Worm (Caenorhabditis elegans) whole organism, L4/young adult: ENCODE measurements around the gene nas-38.
A peak's percentile ranks its signal among the peaks of the same experiment; 100 is the strongest.

ENCODE experiments used
- W03F9.2 ChIP-seq: fragments of 150-350 bp; optimal IDR thresholded peaks from 2 replicates; lab custom pipeline; 2014; ENCODE audit warnings: missing biosample characterization, missing genetic modification characterization
- dao-5 ChIP-seq: sonication (generic microtip); optimal IDR thresholded peaks from 2 replicates; lab custom pipeline; 2016; ENCODE audit warnings: missing genotype, missing genetic modification characterization, moderate library complexity, missing compliant biosample characterization
- him-1 ChIP-seq: sonication (generic microtip); optimal IDR thresholded peaks from 2 replicates; lab custom pipeline; 2016; ENCODE audit warnings: missing genotype, missing genetic modification reagents, missing genetic modification characterization, missing compliant biosample characterization

The nas-38 gene

ce11 chrX:599476-599875 is 41.5 kb downstream of the nas-38 start, which contains the start of gene F13C5.3:
Gene F13C5.3, minus strand, starts transcription at chrX:599576.
- no peak for TF ChIP-seq dao-5 (tag; lab: Kevin White, UChicago)
- no peak for TF ChIP-seq W03F9.2 (tag; lab: Kevin White, UChicago)
- TF ChIP-seq him-1 (tag; lab: Kevin White, UChicago), result no peak

- TF ChIP-seq dao-5 (tag; lab: Kevin White, UChicago), result no peak
- TF ChIP-seq him-1 (tag; lab: Kevin White, UChicago), result no peak
These were observed 42.7 kb downstream of the nas-38 start for ce11 chrX:600671-601070.

ce11 chrX:601340-601757 is 43.4 kb downstream of the nas-38 start:
- no peak for TF ChIP-seq dao-5 (tag; lab: Kevin White, UChicago)
- peak; percentile 27 for TF ChIP-seq him-1 (tag; lab: Kevin White, UChicago)
- TF ChIP-seq W03F9.2 (tag; lab: Kevin White, UChicago), result no peak

ce11 chrX:601860-602259 is 43.9 kb downstream of the nas-38 start, which contains the start of gene F13C5.1:
Gene F13C5.1, plus strand, starts transcription at chrX:602160.
- TF ChIP-seq dao-5 (tag; lab: Kevin White, UChicago) (no peak), him-1 (tag; lab: Kevin White, UChicago) (no peak), W03F9.2 (tag; lab: Kevin White, UChicago) (no peak)

ce11 chrX:608392-608791 is 50.4 kb downstream of the nas-38 start, which contains the start of gene F13C5.5:
Gene F13C5.5, minus strand, starts transcription at chrX:608492.
- TF ChIP-seq W03F9.2 (tag; lab: Kevin White, UChicago) (no peak), him-1 (tag; lab: Kevin White, UChicago) (no peak), dao-5 (tag; lab: Kevin White, UChicago) (no peak)

- TF ChIP-seq him-1 (tag; lab: Kevin White, UChicago), result no peak
These were observed 51.6 kb downstream of the nas-38 start for ce11 chrX:609553-609952.

ce11 chrX:612783-613182 is 54.8 kb downstream of the nas-38 start:
- TF ChIP-seq dao-5 (tag; lab: Kevin White, UChicago) (no peak), W03F9.2 (tag; lab: Kevin White, UChicago) (no peak), him-1 (tag; lab: Kevin White, UChicago) (no peak)
